Worm (Caenorhabditis elegans): ENCODE measurements around the gene F46B6.9.

DNA sequence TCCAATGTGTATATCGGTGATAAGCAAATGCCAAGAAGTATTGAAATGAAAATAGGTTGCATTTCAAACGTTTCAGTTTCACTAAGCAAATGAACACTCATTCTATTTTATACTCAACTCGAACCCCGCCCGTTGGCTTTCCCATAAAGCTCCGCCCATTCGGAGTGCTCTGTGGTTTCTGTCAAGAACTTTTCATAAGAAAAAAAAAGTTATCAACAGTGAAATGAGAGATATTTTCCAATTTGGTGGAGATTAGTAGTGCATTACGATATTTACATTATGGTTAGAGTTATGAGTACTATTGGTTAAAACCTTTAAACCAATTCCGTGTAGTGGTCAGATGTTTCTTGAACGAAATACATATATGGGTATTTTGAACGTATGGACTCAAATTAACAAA, 46.4 kb upstream of the F46B6.9 start, which contains the start of gene F58E6.4:
- TF ChIP-seq jun-1 (tag; optimal IDR thresholded peaks at IDR 0.05): no peak
- TF ChIP-seq elt-3 (tag; optimal IDR thresholded peaks at IDR 0.05): no peak

Measured in whole organism, L3 larva.